Worm (Caenorhabditis elegans): Measurements from ENCODE around the gene C05D11.13.

- no peak for TF ChIP-seq hmbx-1 (tag; optimal IDR thresholded peaks at IDR 0.05)
- TF ChIP-seq ama-1 (optimal IDR thresholded peaks at IDR 0.05) = no peak
- TF ChIP-seq ceh-36 (tag; optimal IDR thresholded peaks at IDR 0.05) = no peak
- TF ChIP-seq B0310.2 (tag; optimal IDR thresholded peaks at IDR 0.05) = no peak
- TF ChIP-seq hmg-4 (GFP tag; optimal IDR thresholded peaks at IDR 0.05) = no peak
- no peak for TF ChIP-seq ceh-13 (GFP tag; optimal IDR thresholded peaks at IDR 0.05)
- TF ChIP-seq flt-1 (GFP tag; IDR thresholded peaks at IDR 0.05) = no peak
- no peak for TF ChIP-seq F13C5.2 (tag; optimal IDR thresholded peaks at IDR 0.05)
- no peak for TF ChIP-seq tbx-37 (GFP tag; conservative IDR thresholded peaks at IDR 0.05)
Observed at ce11 chrIII:6396381-6396780, 48.0 kb downstream of the C05D11.13 start.
